Worm (Caenorhabditis elegans) whole organism, L4 larva: Measurements from ENCODE around the gene Y45F10C.1.

Experiments
- ama-1 ChIP-seq: fragments of 150-350 bp; optimal IDR thresholded peaks from 2 replicates; lab custom pipeline; 2014; ENCODE audit warnings: inconsistent platforms, mixed read lengths
- ctbp-1 ChIP-seq: fragments of 200-800 bp; sonication (Bioruptor generic); IDR thresholded peaks from 2 replicates; pipeline ENCODE4 v1.3.6; 2022; ENCODE audit warnings: missing genetic modification reagents, missing genetic modification characterization, missing compliant biosample characterization
- mdl-1 ChIP-seq, 2 experiments: fragments of 150-350 bp in 1 of 2; sonication (generic microtip) in 1 of 2; optimal IDR thresholded peaks; 2 replicates each; lab custom pipeline; 2014 to 2017; ENCODE audit warnings: missing biosample characterization in 2 of 2, missing genetic modification characterization in 2 of 2
- mep-1 ChIP-seq: fragments of 150-350 bp; sonication (generic microtip); optimal IDR thresholded peaks from 3 replicates; lab custom pipeline; 2014; ENCODE audit warnings: missing biosample characterization, missing genetic modification characterization
- snpc-4 ChIP-seq: fragments of 150-350 bp; optimal IDR thresholded peaks from 2 replicates; lab custom pipeline; 2014; ENCODE audit warnings: missing biosample characterization, missing genetic modification characterization
- unc-39 ChIP-seq: sonication (generic microtip); optimal IDR thresholded peaks from 2 replicates; lab custom pipeline; 2017; ENCODE audit warnings: missing biosample characterization, missing genetic modification characterization

DNA sequence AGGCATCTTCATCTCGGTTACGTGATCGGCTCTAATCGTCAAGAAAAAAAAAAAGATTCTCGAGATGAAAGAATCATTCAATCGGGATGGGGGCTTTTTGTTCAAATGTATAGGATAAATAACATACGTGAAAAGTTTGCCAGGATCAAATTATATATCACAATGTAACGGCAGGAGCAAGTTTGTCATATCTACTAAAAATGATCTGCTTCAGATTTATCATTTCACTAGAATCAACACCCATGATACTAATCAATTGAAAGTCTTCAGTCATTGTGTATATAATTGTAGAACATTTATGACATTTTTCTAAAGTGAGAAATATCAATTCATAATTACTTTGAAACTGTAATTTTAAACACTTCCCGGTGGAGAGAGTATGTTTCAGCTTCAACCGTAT is 37.6 kb upstream of the Y45F10C.1 start:
- no peak for TF ChIP-seq unc-39 (tag; lab: Kevin White, UChicago)
- TF ChIP-seq mdl-1 (tag; optimal IDR thresholded peaks at IDR 0.05; lab: Kevin White, UChicago), result no peak
- TF ChIP-seq mep-1, result no peak
- no peak for TF ChIP-seq ama-1 (lab: Kevin White, UChicago)
- no peak for TF ChIP-seq snpc-4
- no peak for TF ChIP-seq ctbp-1 (GFP tag; lab: Robert Waterston, UW)
